Worm (Caenorhabditis elegans): ENCODE results near the gene F22F4.9.

ce11 chrX:6020782-6021181 lies 21.5 kb upstream of the F22F4.9 start:
- TF ChIP-seq lin-11 (tag; optimal IDR thresholded peaks at IDR 0.05) (no peak), pqm-1 (tag; optimal IDR thresholded peaks at IDR 0.05) (no peak), K09A11.1 (tag; optimal IDR thresholded peaks at IDR 0.05; ENCODE audit: insufficient read depth) (no peak), unc-55 (GFP tag; optimal IDR thresholded peaks at IDR 0.05) (no peak), rnt-1 (tag; optimal IDR thresholded peaks at IDR 0.05) (no peak)

Data from whole organism, late embryonic.